Worm (Caenorhabditis elegans) whole organism, L1 larva: ENCODE results near the gene ilys-4.

Experiments used
- elt-2 ChIP-seq: sonication (generic microtip); optimal IDR thresholded peaks from 2 replicates; lab custom pipeline; 2016; ENCODE audit warnings: missing genetic modification characterization, mild to moderate bottlenecking, inconsistent platforms, missing compliant biosample characterization, missing genetic modification reagents
- lin-39 ChIP-seq: fragments of 150-350 bp; optimal IDR thresholded peaks from 2 replicates; lab custom pipeline; 2014; ENCODE audit warnings: missing biosample characterization, missing genetic modification reagents, missing genetic modification characterization
- unc-130 ChIP-seq: fragments of 150-350 bp; optimal IDR thresholded peaks from 2 replicates; lab custom pipeline; 2017; ENCODE audit warnings: missing biosample characterization, missing genetic modification characterization, inconsistent platforms

DNA sequence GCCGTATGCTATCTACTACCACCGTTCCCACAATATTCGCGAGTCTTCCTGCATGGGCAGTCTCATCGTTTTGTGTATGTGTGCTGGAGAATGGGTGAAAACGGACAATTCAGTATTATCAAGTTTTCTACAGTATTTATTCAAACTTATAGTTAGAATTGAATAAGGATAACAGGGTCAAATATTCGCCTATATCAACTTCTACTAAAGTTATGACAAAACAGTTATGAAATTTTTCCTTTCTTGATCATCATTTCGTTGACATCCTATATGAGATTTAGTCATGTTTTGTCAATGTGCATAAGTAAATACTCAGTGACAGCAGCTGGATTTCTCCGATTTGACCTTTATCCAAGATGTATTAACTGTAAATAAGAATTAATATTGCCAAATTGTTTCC, 46.1 kb downstream of the ilys-4 start:
- TF ChIP-seq unc-130 = no peak
- TF ChIP-seq elt-2 (tag; lab: Kevin White, UChicago) = no peak
- TF ChIP-seq lin-39 (tag; lab: Kevin White, UChicago) = no peak
